Fruit fly (Drosophila melanogaster) whole organism, embryonic: ENCODE measurements around the gene CG5080.

Experiments used
- CG10267 ChIP-seq: fragments of 200-800 bp; sonication (Bioruptor generic); optimal IDR thresholded peaks from 2 replicates; lab custom pipeline; 2018; ENCODE audit warnings: missing biosample characterization, mild to moderate bottlenecking, missing genetic modification characterization, moderate library complexity
- CG10366 ChIP-seq: fragments of 200-800 bp; sonication (Bioruptor generic); IDR thresholded peaks from 2 replicates; pipeline ENCODE4 v1.3.6; 2022; ENCODE audit warnings: missing biosample characterization, missing genetic modification characterization
- CG12155 ChIP-seq: fragments of 200-800 bp; sonication (Bioruptor generic); optimal IDR thresholded peaks from 3 replicates; lab custom pipeline; 2016; ENCODE audit warnings: missing biosample characterization, missing genetic modification characterization
- CG12236 ChIP-seq: fragments of 200-800 bp; sonication (Bioruptor generic); optimal IDR thresholded peaks from 2 replicates; lab custom pipeline; 2016; ENCODE audit warnings: missing biosample characterization, missing genetic modification characterization
- CG1233 ChIP-seq: fragments of 200-800 bp; sonication (Bioruptor generic); optimal IDR thresholded peaks from 4 replicates; lab custom pipeline; 2018; ENCODE audit warnings: missing biosample characterization, mild to moderate bottlenecking, missing genetic modification characterization
- CG17359 ChIP-seq: fragments of 200-800 bp; sonication (Bioruptor generic); optimal IDR thresholded peaks from 3 replicates; lab custom pipeline; 2018; ENCODE audit warnings: missing biosample characterization, mild to moderate bottlenecking, missing genetic modification characterization, moderate library complexity
- CG17385 ChIP-seq: fragments of 200-800 bp; sonication (Bioruptor generic); optimal IDR thresholded peaks from 3 replicates; lab custom pipeline; 2018; ENCODE audit warnings: missing biosample characterization, mild to moderate bottlenecking, missing genetic modification characterization
- CG17829 ChIP-seq: fragments of 200-800 bp; optimal IDR thresholded peaks from 2 replicates; lab custom pipeline; 2019; ENCODE audit warnings: missing biosample characterization, mild to moderate bottlenecking, missing genetic modification characterization, moderate library complexity
- CG2678 ChIP-seq: fragments of 200-800 bp; sonication (Bioruptor generic); optimal IDR thresholded peaks from 3 replicates; lab custom pipeline; 2019; ENCODE audit warnings: missing biosample characterization, mild to moderate bottlenecking, missing genetic modification characterization, moderate library complexity
- CG2889 ChIP-seq: fragments of 200-800 bp; sonication (Bioruptor generic); IDR thresholded peaks from 3 replicates; pipeline ENCODE4 v1.3.6; 2022; ENCODE audit warnings: missing biosample characterization, missing genetic modification characterization
- CG32767 ChIP-seq: fragments of 200-800 bp; sonication (Bioruptor generic); IDR thresholded peaks from 2 replicates; pipeline ENCODE4 v1.3.6; 2022; ENCODE audit warnings: missing biosample characterization, missing genetic modification characterization
- CG33213 ChIP-seq: fragments of 200-800 bp; sonication (Bioruptor generic); optimal IDR thresholded peaks from 3 replicates; lab custom pipeline; 2016; ENCODE audit warnings: missing biosample characterization, missing genetic modification characterization
- CG5180 ChIP-seq: fragments of 200-800 bp; sonication (Bioruptor generic); optimal IDR thresholded peaks from 3 replicates; lab custom pipeline; 2017; ENCODE audit warnings: missing biosample characterization, missing genetic modification characterization, mild to moderate bottlenecking, moderate library complexity, missing genetic modification reagents
- CG7745 ChIP-seq: fragments of 200-800 bp; sonication (Bioruptor generic); optimal IDR thresholded peaks from 2 replicates; lab custom pipeline; 2018; ENCODE audit warnings: missing biosample characterization, mild to moderate bottlenecking, missing genetic modification characterization, moderate library complexity
- CG8281 ChIP-seq: fragments of 200-800 bp; sonication (Bioruptor generic); optimal IDR thresholded peaks from 2 replicates; lab custom pipeline; 2018; ENCODE audit warnings: missing biosample characterization, mild to moderate bottlenecking, missing genetic modification characterization, moderate library complexity
- CG8924 ChIP-seq: fragments of 200-800 bp; optimal IDR thresholded peaks from 3 replicates; lab custom pipeline; 2019; ENCODE audit warnings: missing biosample characterization, mild to moderate bottlenecking, missing genetic modification characterization, moderate library complexity
- HLH3B ChIP-seq: fragments of 200-800 bp; sonication (Bioruptor generic); IDR thresholded peaks from 2 replicates; pipeline ENCODE4 v1.3.6; 2022; ENCODE audit warnings: missing biosample characterization, missing genetic modification characterization
- HLHmδ ChIP-seq: fragments of 200-800 bp; sonication (Bioruptor generic); optimal IDR thresholded peaks from 2 replicates; lab custom pipeline; 2018; ENCODE audit warnings: missing biosample characterization, mild to moderate bottlenecking, missing genetic modification characterization, moderate library complexity
- Hmr ChIP-seq: fragments of 200-800 bp; sonication (Bioruptor generic); optimal IDR thresholded peaks from 3 replicates; lab custom pipeline; 2017; ENCODE audit warnings: mild to moderate bottlenecking, missing biosample characterization, missing genetic modification reagents, missing genetic modification characterization
- Med ChIP-seq: fragments of 200-800 bp; sonication (Bioruptor generic); peaks from one replicate; lab custom pipeline; 2016; ENCODE audit warnings: missing biosample characterization, missing genetic modification characterization, mild to moderate bottlenecking, inconsistent platforms, moderate library complexity
- Myb ChIP-seq: fragments of 200-800 bp; sonication (Bioruptor generic); optimal IDR thresholded peaks from 2 replicates; lab custom pipeline; 2016; ENCODE audit warnings: missing biosample characterization, missing genetic modification characterization
- NC2α ChIP-seq: fragments of 200-800 bp; sonication (Bioruptor generic); optimal IDR thresholded peaks from 2 replicates; lab custom pipeline; 2016; ENCODE audit warnings: missing biosample characterization, missing genetic modification characterization
- Sin3A ChIP-seq: fragments of >200 bp; optimal IDR thresholded peaks from 2 replicates; lab custom pipeline; 2018
- Taf1 ChIP-seq: fragments of 200-800 bp; sonication (Bioruptor generic); IDR thresholded peaks from 2 replicates; pipeline ENCODE4 v1.3.6; 2022; ENCODE audit warnings: missing biosample characterization, missing genetic modification characterization
- Vsx1 ChIP-seq: fragments of 200-800 bp; sonication (Bioruptor generic); optimal IDR thresholded peaks from 2 replicates; lab custom pipeline; 2017; ENCODE audit warnings: missing biosample characterization, mild to moderate bottlenecking, missing genetic modification characterization, missing genetic modification reagents
- ab ChIP-seq: fragments of 200-800 bp; sonication (Bioruptor generic); optimal IDR thresholded peaks from 2 replicates; lab custom pipeline; 2016; ENCODE audit warnings: missing biosample characterization, missing genetic modification characterization
- ash1 ChIP-seq: fragments of 200-800 bp; sonication (Bioruptor generic); optimal IDR thresholded peaks from 2 replicates; lab custom pipeline; 2018; ENCODE audit warnings: missing biosample characterization, mild to moderate bottlenecking, missing genetic modification characterization
- br ChIP-seq: fragments of >200 bp; optimal IDR thresholded peaks from 2 replicates; lab custom pipeline; 2017
- cad ChIP-seq: fragments of >200 bp; optimal IDR thresholded peaks from 2 replicates; lab custom pipeline; 2017; ENCODE audit warnings: missing biosample characterization, missing genetic modification characterization
- cas ChIP-seq: fragments of 200-800 bp; sonication (Bioruptor generic); IDR thresholded peaks from 2 replicates; pipeline ENCODE4 v1.3.6; 2022; ENCODE audit warnings: missing biosample characterization, missing genetic modification characterization
- crc ChIP-seq: fragments of 200-800 bp; sonication (Bioruptor generic); optimal IDR thresholded peaks from 2 replicates; lab custom pipeline; 2016; ENCODE audit warnings: missing biosample characterization, missing genetic modification characterization
- eve ChIP-seq, 2 experiments: fragments of >200 bp; optimal IDR thresholded peaks; 2 replicates each; lab custom pipeline; 2017; ENCODE audit warnings: missing biosample characterization in 2 of 2, missing genetic modification characterization in 2 of 2
- eyg ChIP-seq: fragments of 200-800 bp; sonication (Bioruptor generic); optimal IDR thresholded peaks from 3 replicates; lab custom pipeline; 2016; ENCODE audit warnings: missing biosample characterization, missing genetic modification characterization
- fd64A ChIP-seq: fragments of 200-800 bp; sonication (Bioruptor generic); optimal IDR thresholded peaks from 3 replicates; lab custom pipeline; 2018; ENCODE audit warnings: missing biosample characterization, mild to moderate bottlenecking, missing genetic modification characterization
- ftz-f1 ChIP-seq: fragments of 200-800 bp; sonication (Bioruptor generic); optimal IDR thresholded peaks from 2 replicates; lab custom pipeline; 2016; ENCODE audit warnings: missing biosample characterization, missing genetic modification characterization
- gro ChIP-seq: fragments of 200-800 bp; sonication (Bioruptor generic); optimal IDR thresholded peaks from 2 replicates; lab custom pipeline; 2016; ENCODE audit warnings: missing biosample characterization, missing genetic modification characterization
- hth ChIP-seq: fragments of >200 bp; optimal IDR thresholded peaks from 2 replicates; lab custom pipeline; 2017; ENCODE audit warnings: inconsistent platforms
- ind ChIP-seq: fragments of 200-800 bp; sonication (Bioruptor generic); optimal IDR thresholded peaks from 3 replicates; lab custom pipeline; 2016; ENCODE audit warnings: missing biosample characterization, missing genetic modification characterization
- kni ChIP-seq: fragments of 200-800 bp; sonication (Bioruptor generic); optimal IDR thresholded peaks from 3 replicates; lab custom pipeline; 2017; ENCODE audit warnings: mild to moderate bottlenecking, missing biosample characterization, missing genetic modification reagents, missing genetic modification characterization
- lmd ChIP-seq: fragments of 200-800 bp; sonication (Bioruptor generic); IDR thresholded peaks from 2 replicates; pipeline ENCODE4 v1.3.6; 2022; ENCODE audit warnings: missing biosample characterization, missing genetic modification characterization
- lov ChIP-seq, 2 experiments: fragments of 200-800 bp in 1 of 2; fragments of >200 bp in 1 of 2; sonication (Bioruptor generic) in 1 of 2; IDR thresholded peaks in 1 of 2; optimal IDR thresholded peaks in 1 of 2; 2 replicates in 1 of 2; 3 replicates in 1 of 2; pipeline versions ENCODE4 v1.3.6 to Lab custom; 2017 to 2022; ENCODE audit warnings: missing biosample characterization in 1 of 2, missing genetic modification characterization in 1 of 2
- row ChIP-seq: fragments of 200-800 bp; sonication (Bioruptor generic); IDR thresholded peaks from 3 replicates; pipeline ENCODE4 v1.3.6; 2022; ENCODE audit warnings: missing biosample characterization, missing genetic modification characterization
- run ChIP-seq: fragments of 200-800 bp; sonication (Bioruptor generic); optimal IDR thresholded peaks from 3 replicates; lab custom pipeline; 2018; ENCODE audit warnings: missing biosample characterization, mild to moderate bottlenecking, missing genetic modification characterization
- wor ChIP-seq: fragments of 200-800 bp; sonication (Bioruptor generic); IDR thresholded peaks from 2 replicates; pipeline ENCODE4 v1.3.6; 2022; ENCODE audit warnings: missing biosample characterization, missing genetic modification characterization
- zen2 ChIP-seq: fragments of 200-800 bp; sonication (Bioruptor generic); IDR thresholded peaks from 3 replicates; pipeline ENCODE4 v1.3.6; 2022; ENCODE audit warnings: missing biosample characterization, missing genetic modification characterization; ENCODE audit not compliant: partially characterized antibody

CG5080 gene

DNA sequence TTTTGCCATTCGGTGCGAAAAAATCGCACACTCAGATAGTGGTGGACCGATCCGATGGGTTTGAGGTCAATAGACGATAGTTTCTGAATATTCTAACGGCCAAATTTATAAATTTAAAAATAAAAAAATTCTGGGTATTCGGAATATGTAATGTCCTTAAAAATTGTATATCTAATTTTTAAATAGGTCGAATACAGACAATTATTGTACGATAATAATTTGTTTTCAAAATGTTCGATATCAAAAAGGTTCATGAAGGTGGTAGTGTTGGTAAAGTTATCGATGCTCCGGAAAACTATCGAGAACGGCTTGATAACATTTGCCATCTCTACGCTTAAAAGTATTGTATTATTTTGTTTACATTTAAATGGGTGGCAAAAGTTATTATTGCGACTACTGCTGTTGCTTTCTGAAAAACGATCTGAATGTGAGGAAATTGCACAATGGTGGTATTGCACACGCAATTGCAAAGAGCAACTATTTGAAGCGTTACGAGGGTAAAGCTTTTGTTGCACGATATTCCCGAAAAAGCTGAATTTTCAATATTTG, 6.3 kb upstream of the CG5080 start, which contains the start of the genes CG31922 and Plap (continued):
- TF ChIP-seq ind (GFP tag; lab: Kevin White, UChicago): peak; percentile 75
- TF ChIP-seq zen2 (GFP tag; lab: Robert Waterston, UW): peak; percentile 73; the same call in 2 of the 3 replicates
- peak; percentile 36; the same call in 1 of the 2 replicates for TF ChIP-seq CG32767
- TF ChIP-seq Myb (GFP tag; lab: Kevin White, UChicago): peak; percentile 85
- TF ChIP-seq hth (lab: Kevin White, UChicago): no peak
- TF ChIP-seq CG5180 (GFP tag; lab: Kevin White, UChicago): no peak
- no peak for TF ChIP-seq br (lab: Kevin White, UChicago)
- TF ChIP-seq Med (GFP tag; lab: Kevin White, UChicago): peak; percentile 93
- TF ChIP-seq lmd (GFP tag; lab: Robert Waterston, UW): peak; percentile 43; the same call in 1 of the 2 replicates
- TF ChIP-seq cad (GFP tag; lab: Kevin White, UChicago): no peak
- no peak for TF ChIP-seq NC2α
- no peak for TF ChIP-seq CG12236 (GFP tag; lab: Kevin White, UChicago)
- TF ChIP-seq CG33213 (GFP tag; lab: Kevin White, UChicago): peak; percentile 57
- TF ChIP-seq Vsx1 (GFP tag; lab: Kevin White, UChicago): no peak
- TF ChIP-seq eyg (GFP tag; lab: Kevin White, UChicago): no peak
- no peak for TF ChIP-seq run (tag; lab: Kevin White, UChicago)
- TF ChIP-seq CG1233 (GFP tag; lab: Kevin White, UChicago): peak; percentile 34
- TF ChIP-seq ftz-f1 (GFP tag; lab: Kevin White, UChicago): peak; percentile 68
- peak; percentile 80 for TF ChIP-seq CG17829 (tag; lab: Kevin White, UChicago)
- TF ChIP-seq kni: peak; percentile 14
- no peak for TF ChIP-seq CG2889 (GFP tag; lab: Robert Waterston, UW)
- peak; percentile 37 for TF ChIP-seq ab (GFP tag; lab: Kevin White, UChicago)
- TF ChIP-seq wor: no peak
- peak; percentile 32 for TF ChIP-seq crc
- TF ChIP-seq CG8924 (tag; lab: Kevin White, UChicago): peak; percentile 68
- no peak for TF ChIP-seq ash1
- TF ChIP-seq CG2678 (tag; lab: Kevin White, UChicago): no peak
- peak; percentile 98 for TF ChIP-seq CG10267 (tag; lab: Kevin White, UChicago)
- TF ChIP-seq gro (GFP tag; lab: Kevin White, UChicago): peak; percentile 31
- TF ChIP-seq Sin3A (lab: Kevin White, UChicago): peak; percentile 74
- no peak for TF ChIP-seq lov (optimal IDR thresholded peaks at IDR 0.05; lab: Kevin White, UChicago)
- TF ChIP-seq lov (GFP tag; IDR thresholded peaks at IDR 0.05; lab: Robert Waterston, UW): no peak
- peak; percentile 38 for TF ChIP-seq CG10366 (GFP tag; lab: Robert Waterston, UW)
- peak; percentile 39; the same call in 1 of the 2 replicates for TF ChIP-seq Taf1 (GFP tag; lab: Robert Waterston, UW)
- TF ChIP-seq CG12155 (GFP tag; lab: Kevin White, UChicago): peak; percentile 80
- no peak for TF ChIP-seq Hmr (GFP tag; lab: Kevin White, UChicago)
- TF ChIP-seq CG17385 (GFP tag; lab: Kevin White, UChicago): peak; percentile 64
- peak; percentile 40 for TF ChIP-seq CG17359 (tag; lab: Kevin White, UChicago)
- TF ChIP-seq cas (GFP tag; lab: Robert Waterston, UW): no peak
- no peak; the same call in 1 of the 2 replicates for TF ChIP-seq HLH3B (GFP tag; lab: Robert Waterston, UW)
- no peak for TF ChIP-seq HLHmδ (GFP tag; lab: Kevin White, UChicago)
- peak; percentile 36 for TF ChIP-seq CG8281 (tag; lab: Kevin White, UChicago)
- TF ChIP-seq eve (GFP tag; optimal IDR thresholded peaks at IDR 0.05; lab: Kevin White, UChicago): no peak
- no peak for TF ChIP-seq CG7745 (tag; lab: Kevin White, UChicago)
- no peak for TF ChIP-seq fd64A
- peak; percentile 96 for TF ChIP-seq row (GFP tag; lab: Robert Waterston, UW)
- TF ChIP-seq, all 482 proteins: peak for 269
